Fruit fly (Drosophila melanogaster): Measurements from ENCODE around the gene CG3061.

CG3061 gene

dm6 chr3R:13997762-13998161 lies 34.4 kb upstream of the CG3061 start (continued):
- TF ChIP-seq Asciz (GFP tag; optimal IDR thresholded peaks at IDR 0.05) (no peak), CG4820 (GFP tag; optimal IDR thresholded peaks at IDR 0.05) (no peak), CG30020 (tag; optimal IDR thresholded peaks at IDR 0.05) (no peak), CG12236 (GFP tag; optimal IDR thresholded peaks at IDR 0.05) (no peak), CG18011 (GFP tag; optimal IDR thresholded peaks at IDR 0.05) (no peak), CG13894 (tag; optimal IDR thresholded peaks at IDR 0.05) (peak; percentile 90), sug (tag; optimal IDR thresholded peaks at IDR 0.05) (peak; percentile 12), CG2889 (GFP tag; IDR thresholded peaks at IDR 0.05) (no peak), pita (GFP tag; optimal IDR thresholded peaks at IDR 0.05) (no peak), Bgb (GFP tag; IDR thresholded peaks at IDR 0.05; ENCODE audit: partially characterized antibody) (no peak), Hr39 (optimal IDR thresholded peaks at IDR 0.05) (no peak), Antp (GFP tag; optimal IDR thresholded peaks at IDR 0.05) (peak; percentile 7), CG5953 (GFP tag; IDR thresholded peaks at IDR 0.05) (no peak), Pdp1 (GFP tag; optimal IDR thresholded peaks at IDR 0.05) (no peak), CG11504 (tag; optimal IDR thresholded peaks at IDR 0.05) (no peak), Oli (tag; optimal IDR thresholded peaks at IDR 0.05) (no peak), Dek (tag; optimal IDR thresholded peaks at IDR 0.05) (no peak), al (GFP tag; IDR thresholded peaks at IDR 0.05) (no peak), p53 (GFP tag; optimal IDR thresholded peaks at IDR 0.05) (no peak), ci (GFP tag; IDR thresholded peaks at IDR 0.05) (peak; percentile 47; the same call in 1 of the 3 replicates), CG4282 (GFP tag; optimal IDR thresholded peaks at IDR 0.05) (no peak), E2f2 (GFP tag; IDR thresholded peaks at IDR 0.05) (no peak), E2f1 (GFP tag; IDR thresholded peaks at IDR 0.05) (no peak), ems (GFP tag; optimal IDR thresholded peaks at IDR 0.05) (no peak), fd3F (GFP tag; optimal IDR thresholded peaks at IDR 0.05) (no peak), Hr51 (GFP tag; optimal IDR thresholded peaks at IDR 0.05) (no peak), Lhr (GFP tag; optimal IDR thresholded peaks at IDR 0.05) (no peak), dysf (GFP tag; IDR thresholded peaks at IDR 0.05) (peak; percentile 25; the same call in 1 of the 3 replicates), psq (GFP tag; optimal IDR thresholded peaks at IDR 0.05) (no peak), Xbp1 (GFP tag; optimal IDR thresholded peaks at IDR 0.05) (no peak), inv (GFP tag; IDR thresholded peaks at IDR 0.05; ENCODE audit: partially characterized antibody) (no peak), HHEX (GFP tag; optimal IDR thresholded peaks at IDR 0.05) (peak; percentile 14), CG11085 (GFP tag; IDR thresholded peaks at IDR 0.05) (no peak), Ravus (GFP tag; IDR thresholded peaks at IDR 0.05) (no peak), sim (GFP tag; IDR thresholded peaks at IDR 0.05) (no peak), CG15269 (tag; optimal IDR thresholded peaks at IDR 0.05) (peak; percentile 28), CG32767 (GFP tag; IDR thresholded peaks at IDR 0.05) (no peak), Ets65A (GFP tag) (no peak), Chrac-16 (GFP tag; optimal IDR thresholded peaks at IDR 0.05) (no peak), gro (GFP tag; optimal IDR thresholded peaks at IDR 0.05) (no peak), CG7271 (tag; optimal IDR thresholded peaks at IDR 0.05) (no peak), Drgx (GFP tag; IDR thresholded peaks at IDR 0.05) (no peak), her (GFP tag; optimal IDR thresholded peaks at IDR 0.05) (no peak), bbx (GFP tag; IDR thresholded peaks at IDR 0.05; ENCODE audit: partially characterized antibody) (no peak), croc (GFP tag; conservative IDR thresholded peaks at IDR 0.05) (no peak), CG7556 (GFP tag; optimal IDR thresholded peaks at IDR 0.05) (no peak), CG8924 (tag; optimal IDR thresholded peaks at IDR 0.05) (no peak), CG32532 (GFP tag; IDR thresholded peaks at IDR 0.05) (peak; percentile 20; the same call in 1 of the 2 replicates), oc (tag; optimal IDR thresholded peaks at IDR 0.05) (peak; percentile 83), CG12219 (GFP tag; optimal IDR thresholded peaks at IDR 0.05) (no peak), CG6765 (GFP tag; optimal IDR thresholded peaks at IDR 0.05) (no peak), CG33213 (GFP tag; optimal IDR thresholded peaks at IDR 0.05) (no peak)
